Worm (Caenorhabditis elegans) whole organism, L4 larva: ENCODE results near the gene Y75B12A.2.

ENCODE experiments used
- D1046.2 ChIP-seq: fragments of 200-800 bp; sonication (Bioruptor generic); IDR thresholded peaks from 2 replicates; pipeline ENCODE4 v1.3.6; 2022; ENCODE audit warnings: missing genetic modification characterization, missing compliant biosample characterization
- F37D6.2 ChIP-seq: sonication (generic microtip); optimal IDR thresholded peaks from 2 replicates; lab custom pipeline; 2016; ENCODE audit warnings: mild to moderate bottlenecking, missing genetic modification characterization, missing compliant biosample characterization
- F49E8.2 ChIP-seq: sonication (generic microtip); optimal IDR thresholded peaks from 2 replicates; lab custom pipeline; 2016; ENCODE audit warnings: missing compliant biosample characterization, mild to moderate bottlenecking, missing genetic modification characterization, borderline replicate concordance
- Y48G9A.11 ChIP-seq: fragments of 200-800 bp; sonication (Bioruptor generic); IDR thresholded peaks from 2 replicates; pipeline ENCODE4 v1.3.6; 2022; ENCODE audit warnings: missing genetic modification reagents, missing genetic modification characterization, missing compliant biosample characterization
- ZK337.2 ChIP-seq: fragments of 200-800 bp; sonication (Bioruptor generic); IDR thresholded peaks from 2 replicates; pipeline ENCODE4 v1.3.6; 2022; ENCODE audit warnings: missing genetic modification reagents, missing genetic modification characterization, missing compliant biosample characterization
- ZK546.5 ChIP-seq, 2 experiments: sonication (generic microtip); optimal IDR thresholded peaks; 2 replicates each; lab custom pipeline; 2017; ENCODE audit warnings: missing biosample characterization in 2 of 2, missing genetic modification characterization in 2 of 2
- ama-1 ChIP-seq: fragments of 150-350 bp; optimal IDR thresholded peaks from 2 replicates; lab custom pipeline; 2014; ENCODE audit warnings: inconsistent platforms, mixed read lengths
- ceh-20 ChIP-seq: fragments of 200-800 bp; sonication (Bioruptor generic); IDR thresholded peaks from 2 replicates; pipeline ENCODE4 v1.3.6; 2022; ENCODE audit warnings: missing genetic modification reagents, missing genetic modification characterization, missing compliant biosample characterization
- ceh-28 ChIP-seq: fragments of 150-350 bp; optimal IDR thresholded peaks from 2 replicates; lab custom pipeline; 2014; ENCODE audit warnings: missing biosample characterization, missing genetic modification reagents, missing genetic modification characterization
- ceh-32 ChIP-seq: sonication (generic microtip); optimal IDR thresholded peaks from 2 replicates; lab custom pipeline; 2016; ENCODE audit warnings: mild to moderate bottlenecking, missing genetic modification characterization, missing compliant biosample characterization; ENCODE audit not compliant: poor library complexity
- daf-16 ChIP-seq, 3 experiments: sonication (generic microtip); optimal IDR thresholded peaks; 2 replicates each; lab custom pipeline; 2016 to 2017; ENCODE audit warnings: missing genetic modification characterization in 3 of 3, missing genetic modification reagents in 3 of 3, mild to moderate bottlenecking in 2 of 3, missing compliant biosample characterization in 2 of 3, missing biosample characterization in 1 of 3, moderate library complexity in 1 of 3
- dmd-6 ChIP-seq: fragments of 200-800 bp; sonication (Bioruptor generic); IDR thresholded peaks from 2 replicates; pipeline ENCODE4 v1.3.6; 2022; ENCODE audit warnings: missing genetic modification reagents, missing genetic modification characterization, missing compliant biosample characterization
- dmd-8 ChIP-seq: fragments of 200-800 bp; sonication (Bioruptor generic); IDR thresholded peaks from 2 replicates; pipeline ENCODE4 v1.3.6; 2022; ENCODE audit warnings: missing genetic modification characterization, missing compliant biosample characterization
- dve-1 ChIP-seq: sonication (generic microtip); optimal IDR thresholded peaks from 2 replicates; lab custom pipeline; 2017; ENCODE audit warnings: antibody characterized with exemption, mild to moderate bottlenecking, missing genetic modification characterization, missing compliant biosample characterization; ENCODE audit not compliant: insufficient read depth
- egl-43 ChIP-seq: fragments of 200-800 bp; sonication (Bioruptor generic); IDR thresholded peaks from 2 replicates; pipeline ENCODE4 v1.3.6; 2022; ENCODE audit warnings: missing genetic modification reagents, missing genetic modification characterization, missing compliant biosample characterization
- fkh-10 ChIP-seq: fragments of 150-350 bp; optimal IDR thresholded peaks from 2 replicates; lab custom pipeline; 2014; ENCODE audit warnings: missing biosample characterization, missing genetic modification reagents, missing genetic modification characterization
- fos-1 ChIP-seq: fragments of 150-350 bp; optimal IDR thresholded peaks from 2 replicates; lab custom pipeline; 2014; ENCODE audit warnings: missing biosample characterization, missing genetic modification characterization
- gei-8 ChIP-seq: fragments of 200-800 bp; sonication (Bioruptor generic); optimal IDR thresholded peaks from 2 replicates; lab custom pipeline; 2018; ENCODE audit warnings: mild to moderate bottlenecking, missing genetic modification characterization, missing compliant biosample characterization
- lim-7 ChIP-seq: fragments of 200-800 bp; sonication (Bioruptor generic); IDR thresholded peaks from 2 replicates; pipeline ENCODE4 v1.3.6; 2022; ENCODE audit warnings: missing genetic modification characterization, missing compliant biosample characterization
- lin-1 ChIP-seq: fragments of 200-800 bp; sonication (Bioruptor generic); IDR thresholded peaks from 2 replicates; pipeline ENCODE4 v1.3.6; 2022; ENCODE audit warnings: missing genetic modification reagents, missing genetic modification characterization, missing compliant biosample characterization
- lin-15B ChIP-seq: fragments of 150-350 bp; sonication (generic microtip); optimal IDR thresholded peaks from 3 replicates; lab custom pipeline; 2014; ENCODE audit warnings: missing biosample characterization, missing genetic modification characterization
- lin-38 ChIP-seq: fragments of 200-800 bp; sonication (Bioruptor generic); IDR thresholded peaks from 2 replicates; pipeline ENCODE4 v1.3.6; 2022; ENCODE audit warnings: missing genetic modification reagents, missing genetic modification characterization, missing compliant biosample characterization
- lin-39 ChIP-seq: fragments of 150-350 bp; optimal IDR thresholded peaks from 2 replicates; lab custom pipeline; 2014; ENCODE audit warnings: missing biosample characterization, missing genetic modification reagents, missing genetic modification characterization
- lir-3 ChIP-seq: sonication (generic microtip); optimal IDR thresholded peaks from 2 replicates; lab custom pipeline; 2016; ENCODE audit warnings: mild to moderate bottlenecking, missing genetic modification characterization, missing compliant biosample characterization
- madf-9 ChIP-seq: fragments of 200-800 bp; sonication (Bioruptor generic); conservative IDR thresholded peaks from 2 replicates; pipeline ENCODE4 v1.3.6; 2022; ENCODE audit warnings: missing genetic modification reagents, missing genetic modification characterization, missing compliant biosample characterization
- mes-2 ChIP-seq: sonication (generic microtip); optimal IDR thresholded peaks from 2 replicates; lab custom pipeline; 2016; ENCODE audit warnings: missing genotype, mild to moderate bottlenecking, missing genetic modification characterization, missing compliant biosample characterization; ENCODE audit not compliant: poor library complexity, severe bottlenecking
- mxl-3 ChIP-seq: fragments of 200-800 bp; sonication (Bioruptor generic); optimal IDR thresholded peaks from 2 replicates; lab custom pipeline; 2018; ENCODE audit warnings: mild to moderate bottlenecking, missing genetic modification characterization, missing compliant biosample characterization
- nhr-11 ChIP-seq: fragments of 150-350 bp; optimal IDR thresholded peaks from 2 replicates; lab custom pipeline; 2014; ENCODE audit warnings: missing biosample characterization, missing genetic modification characterization
- nhr-25 ChIP-seq: sonication (generic microtip); optimal IDR thresholded peaks from 2 replicates; lab custom pipeline; 2017; ENCODE audit warnings: missing genetic modification characterization, mild to moderate bottlenecking, missing compliant biosample characterization, antibody characterized with exemption, moderate library complexity, borderline replicate concordance; ENCODE audit not compliant: insufficient read depth
- nhr-28 ChIP-seq: fragments of 150-350 bp; optimal IDR thresholded peaks from 2 replicates; lab custom pipeline; 2014; ENCODE audit warnings: missing biosample characterization, missing genetic modification characterization
- nhr-41 ChIP-seq: fragments of 200-800 bp; sonication (Bioruptor generic); IDR thresholded peaks from 2 replicates; pipeline ENCODE4 v1.3.6; 2022; ENCODE audit warnings: missing genetic modification reagents, missing genetic modification characterization, missing compliant biosample characterization
- nhr-42 ChIP-seq: fragments of 200-800 bp; sonication (Bioruptor generic); IDR thresholded peaks from 2 replicates; pipeline ENCODE4 v1.3.6; 2022; ENCODE audit warnings: missing genetic modification characterization, missing compliant biosample characterization
- nhr-6 ChIP-seq: fragments of 150-350 bp; optimal IDR thresholded peaks from 2 replicates; lab custom pipeline; 2014; ENCODE audit warnings: missing biosample characterization, missing genetic modification characterization
- nhr-77 ChIP-seq: fragments of 150-350 bp; optimal IDR thresholded peaks from 2 replicates; lab custom pipeline; 2014; ENCODE audit warnings: missing biosample characterization, missing genetic modification characterization
- pqm-1 ChIP-seq: sonication (generic microtip); optimal IDR thresholded peaks from 2 replicates; lab custom pipeline; 2017; ENCODE audit warnings: missing biosample characterization, missing genetic modification characterization
- saeg-2 ChIP-seq: fragments of 200-800 bp; sonication (Bioruptor generic); IDR thresholded peaks from 2 replicates; pipeline ENCODE4 v1.3.6; 2022; ENCODE audit warnings: missing genetic modification reagents, missing genetic modification characterization, missing compliant biosample characterization
- set-16 ChIP-seq: fragments of 200-800 bp; sonication (Bioruptor generic); IDR thresholded peaks from 2 replicates; pipeline ENCODE4 v1.3.6; 2022; ENCODE audit warnings: missing genetic modification reagents, missing genetic modification characterization, missing compliant biosample characterization
- snpc-4 ChIP-seq: fragments of 150-350 bp; optimal IDR thresholded peaks from 2 replicates; lab custom pipeline; 2014; ENCODE audit warnings: missing biosample characterization, missing genetic modification characterization
- zfp-2 ChIP-seq: sonication (generic microtip); optimal IDR thresholded peaks from 2 replicates; lab custom pipeline; 2016; ENCODE audit warnings: mild to moderate bottlenecking, missing genetic modification characterization, missing compliant biosample characterization
- ztf-7 ChIP-seq: fragments of 150-350 bp; optimal IDR thresholded peaks from 2 replicates; lab custom pipeline; 2014; ENCODE audit warnings: missing biosample characterization, missing genetic modification characterization

The Y75B12A.2 gene

DNA sequence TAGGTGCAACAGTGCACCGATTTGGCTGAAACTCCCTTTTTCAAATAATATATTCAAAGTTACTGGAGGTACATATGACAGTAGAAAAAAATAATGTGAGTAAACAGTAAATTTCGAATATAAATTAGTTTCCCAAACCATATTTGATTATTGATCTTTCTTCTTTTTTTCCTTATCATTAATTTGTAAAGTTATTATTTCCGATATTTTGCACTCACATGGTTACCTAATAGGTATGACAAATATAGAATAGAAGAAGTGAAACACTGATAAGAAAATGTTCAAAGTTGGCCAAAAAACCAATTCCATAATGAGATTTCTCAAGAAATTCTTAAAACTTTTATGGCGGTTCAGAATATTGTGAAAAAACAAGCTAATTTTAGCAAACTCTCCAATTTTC lies 30.5 kb downstream of the Y75B12A.2 start:
- TF ChIP-seq ceh-20 (no peak), pqm-1 (peak; percentile 14), nhr-28 (tag; lab: Kevin White, UChicago) (peak; percentile 34), nhr-42 (GFP tag; lab: Robert Waterston, UW) (no peak), dmd-6 (GFP tag; lab: Robert Waterston, UW) (no peak), dve-1 (tag; lab: Kevin White, UChicago) (peak; percentile 12), daf-16 (GFP tag; optimal IDR thresholded peaks at IDR 0.05; lab: Kevin White, UChicago) (no peak), daf-16 (tag; optimal IDR thresholded peaks at IDR 0.05; lab: Kevin White, UChicago) (peak; percentile 55), dmd-8 (GFP tag; lab: Robert Waterston, UW) (no peak), nhr-77 (tag; lab: Kevin White, UChicago) (peak; percentile 55), ZK546.5 (tag; optimal IDR thresholded peaks at IDR 0.05; lab: Kevin White, UChicago) (no peak)

- no peak for TF ChIP-seq ZK337.2 (GFP tag; lab: Robert Waterston, UW)
- TF ChIP-seq snpc-4 (tag; lab: Kevin White, UChicago) = no peak
- no peak for TF ChIP-seq nhr-6 (tag; lab: Kevin White, UChicago)
- no peak for TF ChIP-seq zfp-2 (tag; lab: Kevin White, UChicago)
- no peak for TF ChIP-seq lin-39 (tag; lab: Kevin White, UChicago)
- TF ChIP-seq lin-1 = no peak
- TF ChIP-seq nhr-41 (GFP tag; lab: Robert Waterston, UW) = no peak
- TF ChIP-seq lim-7 (GFP tag; lab: Robert Waterston, UW) = no peak
- no peak for TF ChIP-seq ama-1 (lab: Kevin White, UChicago)
- TF ChIP-seq madf-9 (GFP tag; lab: Robert Waterston, UW) = no peak
- TF ChIP-seq lin-38 = no peak
- TF ChIP-seq nhr-28 (tag; lab: Kevin White, UChicago) = no peak
- TF ChIP-seq F49E8.2 (tag; lab: Kevin White, UChicago) = no peak
- TF ChIP-seq fkh-10 (GFP tag; lab: Kevin White, UChicago) = no peak
- TF ChIP-seq gei-8 (GFP tag; lab: Kevin White, UChicago) = no peak
- no peak for TF ChIP-seq nhr-11 (tag; lab: Kevin White, UChicago)
These were observed 30.9 kb downstream of the Y75B12A.2 start, which contains the start of gene K08F9.3 for ce11 chrV:15140247-15140646. Gene K08F9.3, plus strand, starts transcription at chrV:15140547.

ce11 chrV:15143285-15143684 lies 33.9 kb downstream of the Y75B12A.2 start, which contains the start of gene K08F9.1:
Gene K08F9.1, minus strand, starts transcription at chrV:15143385.
- TF ChIP-seq nhr-25 (tag; lab: Kevin White, UChicago) = no peak
- TF ChIP-seq F37D6.2 (tag; lab: Kevin White, UChicago) = no peak
- no peak for TF ChIP-seq lir-3 (tag; lab: Kevin White, UChicago)
- no peak for TF ChIP-seq set-16 (GFP tag; lab: Robert Waterston, UW)
- TF ChIP-seq D1046.2 (GFP tag; lab: Robert Waterston, UW) = no peak
- no peak for TF ChIP-seq dmd-8 (GFP tag; lab: Robert Waterston, UW)
- no peak for TF ChIP-seq ceh-28
- TF ChIP-seq mxl-3 (GFP tag; lab: Kevin White, UChicago) = no peak
- no peak for TF ChIP-seq ceh-32 (tag; lab: Kevin White, UChicago)
- no peak for TF ChIP-seq Y48G9A.11 (GFP tag; lab: Robert Waterston, UW)
- no peak for TF ChIP-seq lin-15B (tag; lab: Kevin White, UChicago)
- no peak for TF ChIP-seq mes-2 (tag; lab: Kevin White, UChicago)
- TF ChIP-seq saeg-2 (GFP tag; lab: Robert Waterston, UW) = no peak
- no peak for TF ChIP-seq nhr-42 (GFP tag; lab: Robert Waterston, UW)
- TF ChIP-seq fos-1 = no peak
- no peak for TF ChIP-seq ztf-7 (tag; lab: Kevin White, UChicago)
- TF ChIP-seq daf-16 (GFP tag; optimal IDR thresholded peaks at IDR 0.05; lab: Kevin White, UChicago) = no peak
- no peak for TF ChIP-seq daf-16 (tag; optimal IDR thresholded peaks at IDR 0.05; lab: Kevin White, UChicago)
- no peak for TF ChIP-seq egl-43 (GFP tag; lab: Robert Waterston, UW)
